Fruit fly (Drosophila melanogaster) whole organism, prepupa: ENCODE measurements around the gene CG15506.

Experiments used
- Blimp-1 ChIP-seq: fragments of 200-800 bp; sonication (Bioruptor generic); optimal IDR thresholded peaks from 3 replicates; lab custom pipeline; 2017; ENCODE audit warnings: missing biosample characterization, missing genetic modification characterization, mild to moderate bottlenecking, moderate library complexity, missing genetic modification reagents
- CG10669 ChIP-seq: fragments of 200-800 bp; sonication (Bioruptor generic); optimal IDR thresholded peaks from 3 replicates; lab custom pipeline; 2018; ENCODE audit warnings: missing biosample characterization, mild to moderate bottlenecking, missing genetic modification characterization, moderate library complexity
- CG3032 ChIP-seq: fragments of 200-800 bp; optimal IDR thresholded peaks from 2 replicates; lab custom pipeline; 2019; ENCODE audit warnings: missing biosample characterization, mild to moderate bottlenecking, missing genetic modification characterization, moderate library complexity
- CG32006 ChIP-seq: fragments of 200-800 bp; sonication (Bioruptor generic); optimal IDR thresholded peaks from 3 replicates; lab custom pipeline; 2017; ENCODE audit warnings: missing biosample characterization, mild to moderate bottlenecking, missing genetic modification characterization
- Hr4 ChIP-seq: fragments of 200-800 bp; sonication (Bioruptor generic); optimal IDR thresholded peaks from 3 replicates; lab custom pipeline; 2016; ENCODE audit warnings: missing biosample characterization, missing genetic modification characterization
- Sox102F ChIP-seq: fragments of 200-800 bp; sonication (Bioruptor generic); optimal IDR thresholded peaks from 2 replicates; lab custom pipeline; 2016; ENCODE audit warnings: missing biosample characterization, mild to moderate bottlenecking, missing genetic modification characterization
- fd59A ChIP-seq: fragments of 200-800 bp; sonication (Bioruptor generic); optimal IDR thresholded peaks from 2 replicates; lab custom pipeline; 2017; ENCODE audit warnings: missing biosample characterization, mild to moderate bottlenecking, missing genetic modification characterization, missing genetic modification reagents
- pdm3 ChIP-seq: fragments of 200-800 bp; sonication (Bioruptor generic); optimal IDR thresholded peaks from 3 replicates; lab custom pipeline; 2016; ENCODE audit warnings: missing biosample characterization, missing genetic modification characterization
- vri ChIP-seq: fragments of 200-800 bp; sonication (Bioruptor generic); optimal IDR thresholded peaks from 3 replicates; lab custom pipeline; 2016; ENCODE audit warnings: missing biosample characterization, mild to moderate bottlenecking, missing genetic modification characterization

- no peak for TF ChIP-seq Hr4 (GFP tag; lab: Kevin White, UChicago)
- no peak for TF ChIP-seq CG10669 (GFP tag; lab: Kevin White, UChicago)
- TF ChIP-seq CG3032 (tag; lab: Kevin White, UChicago): no peak
- peak; percentile 99 for TF ChIP-seq Blimp-1 (GFP tag; lab: Kevin White, UChicago)
- no peak for TF ChIP-seq pdm3 (GFP tag; lab: Kevin White, UChicago)
- TF ChIP-seq CG32006 (GFP tag; lab: Kevin White, UChicago): no peak
- no peak for TF ChIP-seq vri (GFP tag; lab: Kevin White, UChicago)
- TF ChIP-seq Sox102F (GFP tag; lab: Kevin White, UChicago): peak; percentile 51
- TF ChIP-seq fd59A: no peak
Measured at dm6 chr3R:29682152-29682600, 36.3 kb upstream of the CG15506 start, which contains the start of the genes CG7582 and Gycalpha99B.
